Worm (Caenorhabditis elegans) whole organism, L4/young adult: ENCODE measurements around the gene emb-30.

Experiments
- W03F9.2 ChIP-seq: fragments of 150-350 bp; optimal IDR thresholded peaks from 2 replicates; lab custom pipeline; 2014; ENCODE audit warnings: missing biosample characterization, missing genetic modification characterization
- him-1 ChIP-seq: sonication (generic microtip); optimal IDR thresholded peaks from 2 replicates; lab custom pipeline; 2016; ENCODE audit warnings: missing genotype, missing genetic modification reagents, missing genetic modification characterization, missing compliant biosample characterization

- TF ChIP-seq him-1 (tag; lab: Kevin White, UChicago) = no peak
- TF ChIP-seq W03F9.2 (tag; lab: Kevin White, UChicago) = no peak
Observed at ce11 chrIII:9453962-9454361, 12.7 kb upstream of the emb-30 start, which contains the start of gene F54C8.7.
